Worm (Caenorhabditis elegans): ENCODE measurements around the gene plp-1.
A peak's percentile ranks its signal among the peaks of the same experiment; 100 is the strongest.

plp-1 gene

DNA sequence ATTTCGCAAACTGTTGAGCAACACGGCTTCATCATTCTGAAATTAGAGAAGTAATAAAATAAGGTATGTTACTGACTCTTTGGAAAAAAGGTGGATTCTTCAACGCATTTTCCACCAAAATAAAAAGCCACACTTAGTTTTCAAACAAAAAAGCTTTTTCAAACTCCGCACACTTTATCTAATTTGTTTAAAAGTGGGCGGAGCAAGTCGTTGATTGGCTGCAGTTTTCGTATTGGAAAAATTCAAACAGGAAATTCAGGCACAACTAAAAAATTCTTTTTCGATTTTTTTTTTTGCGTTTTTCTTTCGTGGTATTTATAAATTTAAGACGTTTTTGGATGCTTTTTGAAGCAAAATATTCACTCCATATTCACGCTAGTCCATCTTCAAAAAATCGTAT, 17.3 kb downstream of the plp-1 start:
- TF ChIP-seq efl-1 (optimal IDR thresholded peaks at IDR 0.05) (no peak), efl-1 (GFP tag; optimal IDR thresholded peaks at IDR 0.05 in 1 of 2) (peak in 1 of 2 experiments; percentile 75), ceh-82 (tag; optimal IDR thresholded peaks at IDR 0.05) (no peak)

DNA sequence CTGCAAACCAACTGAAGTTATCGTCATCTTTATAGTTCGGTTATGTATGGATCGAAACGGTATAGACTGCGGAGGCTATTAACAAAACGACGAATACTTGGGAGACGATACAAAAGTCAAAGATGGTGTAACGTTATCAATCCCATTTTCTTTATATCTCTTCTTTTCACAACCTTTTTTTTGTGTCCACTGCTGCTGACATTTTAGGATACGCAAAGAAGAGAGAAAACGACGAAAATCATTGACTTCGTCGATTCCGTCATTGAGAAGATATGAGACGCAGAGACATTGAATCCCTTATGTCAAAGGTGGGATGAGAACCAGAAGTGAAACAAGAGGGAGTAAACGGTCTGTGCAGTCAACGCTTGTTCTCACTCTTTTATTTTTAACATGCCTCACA, 18.0 kb downstream of the plp-1 start, which contains the start of gene cima-1:
Gene cima-1, plus strand, starts transcription at position 340 of the 400 bp plus-strand sequence.
- TF ChIP-seq nhr-85 (tag), result peak; percentile 68
- no peak for TF ChIP-seq nhr-90 (tag; optimal IDR thresholded peaks at IDR 0.05; ENCODE audit: poor library complexity)
- TF ChIP-seq ceh-90 (tag; optimal IDR thresholded peaks at IDR 0.05), result no peak
- peak in 1 of 2 experiments; percentile 30 for TF ChIP-seq lsy-2 (tag; optimal IDR thresholded peaks at IDR 0.05)
- no peak for TF ChIP-seq tlp-1 (tag; optimal IDR thresholded peaks at IDR 0.05)
- no peak for TF ChIP-seq unc-98 (GFP tag; IDR thresholded peaks at IDR 0.05)
- TF ChIP-seq nhr-11 (tag; optimal IDR thresholded peaks at IDR 0.05), result no peak
- no peak for TF ChIP-seq nhr-12 (tag; optimal IDR thresholded peaks at IDR 0.05)
- peak in 5 of 6 experiments; percentile 6 to 92 (median 57) for TF ChIP-seq elt-3 (tag; optimal IDR thresholded peaks at IDR 0.05)
- TF ChIP-seq isw-1 (GFP tag; IDR thresholded peaks at IDR 0.05), result no peak
- peak; percentile 88 for TF ChIP-seq blmp-1 (tag; optimal IDR thresholded peaks at IDR 0.05)
- TF ChIP-seq mep-1 (tag; optimal IDR thresholded peaks at IDR 0.05), result peak; percentile 36
- TF ChIP-seq lin-35 (GFP tag; optimal IDR thresholded peaks at IDR 0.05), result peak in 1 of 2 experiments; percentile 5

DNA sequence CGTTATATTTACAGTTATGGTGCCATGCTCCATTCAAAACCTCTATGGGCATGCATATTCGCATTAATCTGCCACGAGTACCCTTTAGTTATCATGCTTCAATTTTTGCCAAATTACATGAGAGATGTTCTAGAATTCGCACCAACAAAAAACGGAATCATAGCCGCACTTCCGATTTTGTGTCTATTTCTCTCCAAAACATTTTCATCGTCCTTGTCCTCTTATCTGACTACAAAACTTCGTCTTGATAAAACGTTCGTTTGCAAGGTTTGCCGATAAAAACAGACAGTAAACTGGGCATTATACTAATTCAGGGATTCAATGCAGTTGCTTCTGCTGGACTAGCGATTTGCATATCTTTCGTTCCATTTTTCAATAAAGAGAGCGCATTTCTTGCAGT, 20.0 kb downstream of the plp-1 start:
- TF ChIP-seq efl-1 (optimal IDR thresholded peaks at IDR 0.05), result no peak
- TF ChIP-seq efl-1 (GFP tag; optimal IDR thresholded peaks at IDR 0.05 in 1 of 2), result no peak
- TF ChIP-seq ceh-63 (GFP tag; optimal IDR thresholded peaks at IDR 0.05), result no peak
- no peak for TF ChIP-seq irx-1 (tag; optimal IDR thresholded peaks at IDR 0.05)

DNA sequence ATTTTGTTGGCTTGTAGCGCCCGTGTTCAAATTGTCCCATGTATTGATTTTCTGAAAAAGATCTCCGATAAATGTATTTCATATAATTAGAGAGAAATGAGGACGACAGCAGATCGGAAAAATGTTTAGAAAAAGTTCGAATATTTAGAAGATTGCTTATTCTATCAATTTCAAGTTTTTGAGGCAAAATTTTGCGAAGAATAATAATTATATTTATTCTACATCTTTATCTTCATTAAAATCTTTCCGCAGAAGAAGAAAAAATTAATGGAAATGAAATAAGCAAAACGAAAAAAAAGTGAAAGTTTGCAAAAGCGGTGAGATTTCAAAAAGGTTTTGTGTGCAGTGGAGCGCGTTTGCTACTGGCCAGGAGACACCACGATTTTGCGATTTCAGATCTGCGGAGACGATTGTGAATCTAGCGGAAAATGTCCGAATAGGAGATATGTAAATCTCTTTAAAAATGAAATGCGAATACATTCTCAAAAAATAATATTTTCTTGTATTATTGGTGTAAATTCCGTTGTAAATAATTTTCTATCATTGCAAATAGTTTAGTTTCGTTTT, 21.1 kb downstream of the plp-1 start, which contains the start of gene nrde-4:
Gene nrde-4, minus strand, starts transcription at position 51 of the 567 bp plus-strand sequence.
- TF ChIP-seq lsy-2 (tag; optimal IDR thresholded peaks at IDR 0.05) (peak; percentile 53 to 86), snu-23 (GFP tag; optimal IDR thresholded peaks at IDR 0.05) (peak; percentile 76), nhr-20 (tag; optimal IDR thresholded peaks at IDR 0.05) (peak; percentile 63), F16B12.6 (tag; optimal IDR thresholded peaks at IDR 0.05) (peak; percentile 48), dsc-1 (tag; optimal IDR thresholded peaks at IDR 0.05) (peak; percentile 30), nhr-19 (GFP tag; conservative IDR thresholded peaks at IDR 0.05) (peak; percentile 15; the same call in 1 of the 2 replicates), dpl-1 (GFP tag; optimal IDR thresholded peaks at IDR 0.05) (peak; percentile 69 to 76 (median 69)), C04F5.9 (tag; optimal IDR thresholded peaks at IDR 0.05) (no peak), rnt-1 (tag; optimal IDR thresholded peaks at IDR 0.05) (peak; percentile 88), fos-1 (tag; optimal IDR thresholded peaks at IDR 0.05) (peak; percentile 11), unc-98 (GFP tag; IDR thresholded peaks at IDR 0.05) (no peak), skn-1 (tag; optimal IDR thresholded peaks at IDR 0.05) (peak; percentile 71), unc-62 (GFP tag; optimal IDR thresholded peaks at IDR 0.05) (no peak), lin-13 (GFP tag; optimal IDR thresholded peaks at IDR 0.05) (peak; percentile 67), ceh-90 (tag; optimal IDR thresholded peaks at IDR 0.05) (no peak), lin-35 (GFP tag; optimal IDR thresholded peaks at IDR 0.05) (peak; percentile 54 to 85), mep-1 (tag; optimal IDR thresholded peaks at IDR 0.05) (peak; percentile 81), C34B4.2 (tag; optimal IDR thresholded peaks at IDR 0.05) (no peak), irx-1 (tag; optimal IDR thresholded peaks at IDR 0.05) (no peak), unc-86 (tag; optimal IDR thresholded peaks at IDR 0.05) (peak; percentile 38), C16A3.4 (tag; optimal IDR thresholded peaks at IDR 0.05) (peak; percentile 86), egl-13 (tag; optimal IDR thresholded peaks at IDR 0.05) (peak; percentile 14), pag-3 (tag; optimal IDR thresholded peaks at IDR 0.05; ENCODE audit: borderline replicate concordance, insufficient read depth) (peak; percentile 70), nhr-77 (tag; optimal IDR thresholded peaks at IDR 0.05) (peak; percentile 54), mdl-1 (tag; optimal IDR thresholded peaks at IDR 0.05) (peak in 1 of 2 experiments; percentile 8), lir-3 (tag; optimal IDR thresholded peaks at IDR 0.05; ENCODE audit: poor library complexity) (peak; percentile 70), efl-3 (GFP tag; optimal IDR thresholded peaks at IDR 0.05) (no peak), sup-37 (GFP tag; optimal IDR thresholded peaks at IDR 0.05) (no peak), fkh-4 (tag; optimal IDR thresholded peaks at IDR 0.05; ENCODE audit: borderline replicate concordance) (no peak), ztf-11 (tag; optimal IDR thresholded peaks at IDR 0.05) (peak in 1 of 2 experiments; percentile 30), swsn-7 (tag; optimal IDR thresholded peaks at IDR 0.05) (peak; percentile 61), nhr-76 (tag; optimal IDR thresholded peaks at IDR 0.05) (no peak), snpc-4 (tag; optimal IDR thresholded peaks at IDR 0.05) (peak; percentile 65), unc-130 (tag; optimal IDR thresholded peaks at IDR 0.05) (peak; percentile 34)
